Worm (Caenorhabditis elegans) whole organism, L1 larva: ENCODE results near the gene rnh-1.1.

Source experiments
- C04F5.9 ChIP-seq: sonication (generic microtip); optimal IDR thresholded peaks from 2 replicates; lab custom pipeline; 2016; ENCODE audit warnings: missing genetic modification characterization, missing compliant biosample characterization
- C34B4.2 ChIP-seq: sonication (generic microtip); optimal IDR thresholded peaks from 2 replicates; lab custom pipeline; 2017; ENCODE audit warnings: mild to moderate bottlenecking, missing genetic modification characterization, missing compliant biosample characterization
- aha-1 ChIP-seq: fragments of 150-350 bp; optimal IDR thresholded peaks from 2 replicates; lab custom pipeline; 2014; ENCODE audit warnings: missing biosample characterization, missing genetic modification characterization
- alr-1 ChIP-seq: fragments of 200-800 bp; sonication (Bioruptor generic); optimal IDR thresholded peaks from 2 replicates; lab custom pipeline; 2018; ENCODE audit warnings: borderline replicate concordance, mild to moderate bottlenecking, missing genetic modification characterization, missing compliant biosample characterization
- aly-2 ChIP-seq: fragments of 150-350 bp; optimal IDR thresholded peaks from 2 replicates; lab custom pipeline; 2014; ENCODE audit warnings: missing biosample characterization, missing genetic modification characterization
- ama-1 ChIP-seq: fragments of 150-350 bp; optimal IDR thresholded peaks from 2 replicates; lab custom pipeline; 2014
- ceh-8 ChIP-seq: fragments of 200-800 bp; sonication (Bioruptor generic); optimal IDR thresholded peaks from 2 replicates; lab custom pipeline; 2018; ENCODE audit warnings: mild to moderate bottlenecking, missing genetic modification characterization, moderate library complexity, missing compliant biosample characterization
- ceh-82 ChIP-seq, 3 experiments: fragments of 150-350 bp in 1 of 3; sonication (generic microtip) in 2 of 3; optimal IDR thresholded peaks; 2 replicates each; lab custom pipeline; 2014 to 2017; ENCODE audit warnings: missing biosample characterization in 3 of 3, missing genetic modification characterization in 3 of 3
- ceh-88 ChIP-seq: fragments of 200-800 bp; sonication (Bioruptor generic); IDR thresholded peaks from 2 replicates; pipeline ENCODE4 v1.3.6; 2022; ENCODE audit warnings: missing genetic modification characterization, missing compliant biosample characterization
- ces-1 ChIP-seq: fragments of 150-350 bp; optimal IDR thresholded peaks from 2 replicates; lab custom pipeline; 2014; ENCODE audit warnings: missing biosample characterization, missing genetic modification reagents, missing genetic modification characterization
- dpl-1 ChIP-seq, 3 experiments: fragments of 150-350 bp in 2 of 3; sonication (generic microtip) in 1 of 3; optimal IDR thresholded peaks; 2 replicates each; lab custom pipeline; 2014 to 2017; ENCODE audit warnings: missing biosample characterization in 3 of 3, missing genetic modification characterization in 3 of 3, missing genetic modification reagents in 3 of 3
- efl-1 ChIP-seq, 4 experiments: fragments of 150-350 bp; optimal IDR thresholded peaks in 3 of 4; peaks in 1 of 4; 1 replicate in 1 of 4; 2 replicates in 3 of 4; lab custom pipeline; 2014; ENCODE audit warnings: missing biosample characterization in 2 of 4, missing genetic modification characterization in 2 of 4, missing genetic modification reagents in 2 of 4
- egl-13 ChIP-seq: sonication (generic microtip); optimal IDR thresholded peaks from 2 replicates; lab custom pipeline; 2016; ENCODE audit warnings: missing genotype, missing genetic modification reagents, missing genetic modification characterization, missing compliant biosample characterization
- egl-27 ChIP-seq, 2 experiments: fragments of 150-350 bp in 1 of 2; sonication (generic microtip); optimal IDR thresholded peaks; 3 replicates each; lab custom pipeline; 2017 to 2018; ENCODE audit warnings: missing biosample characterization in 2 of 2, missing genetic modification characterization in 2 of 2, missing genetic modification reagents in 2 of 2
- elt-3 ChIP-seq, 6 experiments: fragments of 150-350 bp in 1 of 6; sonication (generic microtip); optimal IDR thresholded peaks; 2 replicates each; lab custom pipeline; 2017 to 2018; ENCODE audit warnings: missing biosample characterization in 6 of 6, missing genetic modification characterization in 6 of 6, inconsistent platforms in 1 of 6
- fos-1 ChIP-seq: fragments of 150-350 bp; optimal IDR thresholded peaks from 2 replicates; lab custom pipeline; 2014; ENCODE audit warnings: missing biosample characterization, missing genetic modification characterization
- grh-1 ChIP-seq: fragments of 200-800 bp; sonication (Bioruptor generic); IDR thresholded peaks from 2 replicates; pipeline ENCODE4 v1.3.6; 2022; ENCODE audit warnings: missing genetic modification reagents, missing genetic modification characterization, missing compliant biosample characterization
- hlh-17 ChIP-seq: fragments of 200-800 bp; sonication (Bioruptor generic); optimal IDR thresholded peaks from 2 replicates; lab custom pipeline; 2018; ENCODE audit warnings: missing genetic modification characterization, mild to moderate bottlenecking, missing compliant biosample characterization, moderate library complexity, borderline replicate concordance
- hlh-4 ChIP-seq: sonication (generic microtip); optimal IDR thresholded peaks from 2 replicates; lab custom pipeline; 2016; ENCODE audit warnings: mild to moderate bottlenecking, missing genetic modification characterization, missing compliant biosample characterization
- hpl-2 ChIP-seq: fragments of 150-350 bp; optimal IDR thresholded peaks from 2 replicates; lab custom pipeline; 2014; ENCODE audit warnings: missing biosample characterization, missing genetic modification reagents, missing genetic modification characterization
- lin-14 ChIP-seq: fragments of 200-800 bp; sonication (Bioruptor generic); optimal IDR thresholded peaks from 2 replicates; lab custom pipeline; 2018; ENCODE audit warnings: mild to moderate bottlenecking, missing genetic modification characterization, moderate library complexity, missing compliant biosample characterization
- lin-15B ChIP-seq: fragments of 150-350 bp; sonication (generic microtip); optimal IDR thresholded peaks from 3 replicates; lab custom pipeline; 2014; ENCODE audit warnings: missing biosample characterization, missing genetic modification characterization
- lin-39 ChIP-seq: fragments of 150-350 bp; optimal IDR thresholded peaks from 2 replicates; lab custom pipeline; 2014; ENCODE audit warnings: missing biosample characterization, missing genetic modification reagents, missing genetic modification characterization
- lsy-2 ChIP-seq, 2 experiments: fragments of 150-350 bp; optimal IDR thresholded peaks; 2 replicates each; lab custom pipeline; 2014; ENCODE audit warnings: missing biosample characterization in 2 of 2, missing genetic modification characterization in 2 of 2
- mab-9 ChIP-seq: fragments of 200-800 bp; sonication (Bioruptor generic); IDR thresholded peaks from 2 replicates; pipeline ENCODE4 v1.3.6; 2022; ENCODE audit warnings: missing genetic modification reagents, missing genetic modification characterization, missing compliant biosample characterization
- mdl-1 ChIP-seq, 2 experiments: fragments of 150-350 bp; optimal IDR thresholded peaks; 2 replicates each; lab custom pipeline; 2014 to 2017; ENCODE audit warnings: missing biosample characterization in 2 of 2, missing genetic modification characterization in 2 of 2, inconsistent platforms in 1 of 2
- mep-1 ChIP-seq: fragments of 150-350 bp; optimal IDR thresholded peaks from 2 replicates; lab custom pipeline; 2014; ENCODE audit warnings: missing biosample characterization, missing genetic modification characterization
- nhr-19 ChIP-seq: fragments of 200-800 bp; sonication (Bioruptor generic); conservative IDR thresholded peaks from 2 replicates; pipeline ENCODE4 v1.3.6; 2022; ENCODE audit warnings: missing genetic modification characterization, missing compliant biosample characterization
- nhr-237 ChIP-seq: fragments of 150-350 bp; optimal IDR thresholded peaks from 2 replicates; lab custom pipeline; 2014; ENCODE audit warnings: missing biosample characterization, missing genetic modification characterization
- nhr-71 ChIP-seq: sonication (generic microtip); optimal IDR thresholded peaks from 2 replicates; lab custom pipeline; 2016; ENCODE audit warnings: mild to moderate bottlenecking, missing genetic modification characterization, moderate library complexity, missing compliant biosample characterization
- nhr-84 ChIP-seq: sonication (generic microtip); optimal IDR thresholded peaks from 2 replicates; lab custom pipeline; 2017; ENCODE audit warnings: missing biosample characterization, missing genetic modification characterization
- nhr-90 ChIP-seq: sonication (generic microtip); optimal IDR thresholded peaks from 2 replicates; lab custom pipeline; 2016; ENCODE audit warnings: mild to moderate bottlenecking, missing genetic modification characterization, missing compliant biosample characterization; ENCODE audit not compliant: poor library complexity
- skn-1 ChIP-seq: fragments of 150-350 bp; optimal IDR thresholded peaks from 2 replicates; lab custom pipeline; 2014; ENCODE audit warnings: missing biosample characterization, missing genetic modification characterization
- sptf-1 ChIP-seq: fragments of 150-350 bp; optimal IDR thresholded peaks from 2 replicates; lab custom pipeline; 2014; ENCODE audit warnings: missing biosample characterization, missing genetic modification characterization
- unc-30 ChIP-seq: sonication (generic microtip); optimal IDR thresholded peaks from 2 replicates; lab custom pipeline; 2017; ENCODE audit warnings: missing biosample characterization, missing genetic modification characterization
- unc-86 ChIP-seq: sonication (generic microtip); optimal IDR thresholded peaks from 2 replicates; lab custom pipeline; 2016; ENCODE audit warnings: missing genetic modification characterization, missing compliant biosample characterization
- zag-1 ChIP-seq: fragments of 150-350 bp; optimal IDR thresholded peaks from 2 replicates; lab custom pipeline; 2014; ENCODE audit warnings: missing biosample characterization, missing genetic modification characterization
- ztf-11 ChIP-seq, 2 experiments: sonication (generic microtip); optimal IDR thresholded peaks; 2 replicates each; lab custom pipeline; 2016 to 2017; ENCODE audit warnings: missing genetic modification characterization in 2 of 2, missing biosample characterization in 1 of 2, missing compliant biosample characterization in 1 of 2

Gene rnh-1.1

ce11 chrII:7478487-7479234 is 46.9 kb upstream of the rnh-1.1 start, which contains the start of the genes aka-1 and ubc-6 (continued):
- TF ChIP-seq elt-3 (tag; optimal IDR thresholded peaks at IDR 0.05; lab: Kevin White, UChicago) = peak in 1 of 6 experiments; percentile 45
- TF ChIP-seq ceh-8 (GFP tag; lab: Kevin White, UChicago) = peak; percentile 59
- TF ChIP-seq mep-1 = peak; percentile 80
- TF ChIP-seq nhr-84 (tag; lab: Kevin White, UChicago) = no peak
- TF ChIP-seq unc-86 (tag; lab: Kevin White, UChicago) = peak; percentile 82
- peak; percentile 84 for TF ChIP-seq mab-9 (GFP tag; lab: Robert Waterston, UW)
- TF ChIP-seq hlh-4 (tag; lab: Kevin White, UChicago) = no peak
- no peak for TF ChIP-seq aly-2 (tag; lab: Kevin White, UChicago)
- peak; percentile 87 for TF ChIP-seq lin-14
- TF ChIP-seq fos-1 (tag; lab: Kevin White, UChicago) = peak; percentile 42
- TF ChIP-seq nhr-19 (GFP tag; lab: Robert Waterston, UW) = peak; percentile 92
- TF ChIP-seq nhr-71 (tag; lab: Kevin White, UChicago) = peak; percentile 91
- TF ChIP-seq nhr-237 (tag; lab: Kevin White, UChicago) = no peak
- no peak for TF ChIP-seq alr-1 (tag; lab: Kevin White, UChicago)
- peak in 1 of 2 experiments; percentile 70 for TF ChIP-seq ztf-11 (tag; optimal IDR thresholded peaks at IDR 0.05; lab: Kevin White, UChicago)
- TF ChIP-seq ceh-88 = peak; percentile 72
- TF ChIP-seq C04F5.9 = peak; percentile 35
- peak; percentile 74 to 76 for TF ChIP-seq efl-1 (optimal IDR thresholded peaks at IDR 0.05; lab: Kevin White, UChicago)
- TF ChIP-seq efl-1 (GFP tag; optimal IDR thresholded peaks at IDR 0.05 in 1 of 2; lab: Kevin White, UChicago) = peak; percentile 67 to 96
- TF ChIP-seq ceh-82 (tag; optimal IDR thresholded peaks at IDR 0.05; lab: Kevin White, UChicago) = peak; percentile 46 to 85 (median 68)
- TF ChIP-seq egl-27 (tag; optimal IDR thresholded peaks at IDR 0.05; lab: Kevin White, UChicago) = no peak

ce11 chrII:7483009-7483408 is 42.5 kb upstream of the rnh-1.1 start, which contains the start of gene cah-2:
TSS of gene cah-2 (minus strand) at chrII:7483109.
- TF ChIP-seq grh-1 (GFP tag; lab: Robert Waterston, UW) = no peak
- no peak for TF ChIP-seq lsy-2 (tag; optimal IDR thresholded peaks at IDR 0.05; lab: Kevin White, UChicago)
- TF ChIP-seq efl-1 (optimal IDR thresholded peaks at IDR 0.05; lab: Kevin White, UChicago) = no peak
- no peak for TF ChIP-seq efl-1 (GFP tag; optimal IDR thresholded peaks at IDR 0.05 in 1 of 2; lab: Kevin White, UChicago)
- TF ChIP-seq unc-30 (tag; lab: Kevin White, UChicago) = no peak
- no peak for TF ChIP-seq zag-1
- no peak for TF ChIP-seq nhr-90 (tag; lab: Kevin White, UChicago)
- TF ChIP-seq dpl-1 (GFP tag; optimal IDR thresholded peaks at IDR 0.05; lab: Kevin White, UChicago) = no peak
- TF ChIP-seq hlh-17 (GFP tag; lab: Kevin White, UChicago) = no peak
- TF ChIP-seq egl-13 (tag; lab: Kevin White, UChicago) = no peak
- no peak for TF ChIP-seq nhr-19 (GFP tag; lab: Robert Waterston, UW)
- TF ChIP-seq aha-1 (tag; lab: Kevin White, UChicago) = no peak
- TF ChIP-seq mab-9 (GFP tag; lab: Robert Waterston, UW) = no peak

ce11 chrII:7489605-7490004 is 35.9 kb upstream of the rnh-1.1 start, which contains the start of gene D1022.9:
TSS of gene D1022.9 (minus strand) at chrII:7489705.
- TF ChIP-seq unc-30 (tag; lab: Kevin White, UChicago) = no peak
- TF ChIP-seq skn-1 (tag; lab: Kevin White, UChicago) = no peak
- TF ChIP-seq nhr-19 (GFP tag; lab: Robert Waterston, UW) = no peak
- TF ChIP-seq sptf-1 = no peak
- no peak for TF ChIP-seq ama-1 (lab: Kevin White, UChicago)
- no peak for TF ChIP-seq C34B4.2
- TF ChIP-seq lin-15B (tag; lab: Kevin White, UChicago) = no peak
- TF ChIP-seq aly-2 (tag; lab: Kevin White, UChicago) = no peak
- no peak for TF ChIP-seq elt-3 (tag; optimal IDR thresholded peaks at IDR 0.05; lab: Kevin White, UChicago)
- TF ChIP-seq nhr-237 (tag; lab: Kevin White, UChicago) = no peak
- no peak for TF ChIP-seq fos-1 (tag; lab: Kevin White, UChicago)
- TF ChIP-seq hlh-4 (tag; lab: Kevin White, UChicago) = no peak
- TF ChIP-seq hpl-2 (GFP tag; lab: Kevin White, UChicago) = no peak
- TF ChIP-seq ces-1 (GFP tag; lab: Kevin White, UChicago) = no peak
- no peak for TF ChIP-seq mdl-1 (tag; optimal IDR thresholded peaks at IDR 0.05; lab: Kevin White, UChicago)
- no peak for TF ChIP-seq lin-39 (tag; lab: Kevin White, UChicago)
